Worm (Caenorhabditis elegans): ENCODE measurements around the gene F42A9.9.

DNA sequence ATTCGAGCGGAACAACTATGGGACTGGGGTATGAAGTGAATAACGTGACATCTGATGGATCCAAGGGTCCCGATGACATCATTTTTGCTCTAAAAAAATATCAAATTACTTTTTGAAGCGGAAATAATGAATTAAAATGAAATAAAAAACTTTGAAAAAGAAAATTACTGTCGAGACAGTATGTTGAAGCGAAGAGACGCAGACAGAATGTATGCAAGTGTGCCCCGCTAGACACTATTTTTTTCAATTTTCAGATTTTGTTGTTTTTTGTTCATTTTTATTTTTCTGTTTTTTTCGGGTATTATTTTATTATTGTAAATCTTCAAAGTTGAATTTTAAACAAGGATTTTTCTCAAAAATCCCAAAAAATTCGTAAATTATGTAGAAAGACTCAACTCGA lies 20.0 kb downstream of the F42A9.9 start, which contains the start of gene F42A9.8:
- TF ChIP-seq lsy-2 (tag; optimal IDR thresholded peaks at IDR 0.05) (no peak), mep-1 (tag; optimal IDR thresholded peaks at IDR 0.05) (peak; percentile 55), unc-62 (GFP tag; optimal IDR thresholded peaks at IDR 0.05) (no peak), snpc-4 (tag; optimal IDR thresholded peaks at IDR 0.05) (no peak), elt-1 (tag; optimal IDR thresholded peaks at IDR 0.05; ENCODE audit: borderline replicate concordance, insufficient read depth) (no peak), ceh-39 (tag; optimal IDR thresholded peaks at IDR 0.05) (no peak), ceh-83 (GFP tag; optimal IDR thresholded peaks at IDR 0.05) (no peak), nhr-237 (tag; optimal IDR thresholded peaks at IDR 0.05) (no peak), sem-2 (GFP tag; optimal IDR thresholded peaks at IDR 0.05) (no peak), sptf-1 (tag; optimal IDR thresholded peaks at IDR 0.05) (no peak), lin-13 (tag; optimal IDR thresholded peaks at IDR 0.05) (no peak), zip-8 (tag; optimal IDR thresholded peaks at IDR 0.05) (no peak)
